Worm (Caenorhabditis elegans) whole organism, mixed stage, embryonic: ENCODE results near the gene ekl-5.

ENCODE experiments used
- ceh-83 ChIP-seq: fragments of 200-800 bp; sonication (Bioruptor generic); optimal IDR thresholded peaks from 2 replicates; lab custom pipeline; 2018; ENCODE audit warnings: mild to moderate bottlenecking, missing genetic modification characterization, missing compliant biosample characterization
- mep-1 ChIP-seq: fragments of 150-350 bp; optimal IDR thresholded peaks from 2 replicates; lab custom pipeline; 2017; ENCODE audit warnings: missing biosample characterization, missing genetic modification reagents, missing genetic modification characterization, inconsistent platforms
- nhr-76 ChIP-seq: sonication (generic microtip); optimal IDR thresholded peaks from 2 replicates; lab custom pipeline; 2017; ENCODE audit warnings: missing biosample characterization, missing genetic modification characterization

- TF ChIP-seq nhr-76 (no peak), ceh-83 (no peak), mep-1 (no peak)
Measured at ce11 chrX:13941865-13942264, 24.9 kb upstream of the ekl-5 start.
